Fruit fly (Drosophila melanogaster) whole organism: ENCODE data around the gene CG4281.

Experiments used
- CG8478 ChIP-seq: fragments of >200 bp; optimal IDR thresholded peaks from 2 replicates; lab custom pipeline; 2018; ENCODE audit warnings: inconsistent platforms
- pan ChIP-seq: fragments of >200 bp; optimal IDR thresholded peaks from 2 replicates; lab custom pipeline; 2017
- psq ChIP-seq: fragments of >200 bp; optimal IDR thresholded peaks from 2 replicates; lab custom pipeline; 2017

dm6 chrX:2096341-2096740, 31.4 kb upstream of the CG4281 start:
- no peak for TF ChIP-seq CG8478
- no peak for TF ChIP-seq pan (lab: Kevin White, UChicago)
- no peak for TF ChIP-seq psq (lab: Kevin White, UChicago)
